Worm (Caenorhabditis elegans) whole organism, early embryonic: ENCODE measurements around the gene zgpa-1.
A peak's percentile ranks its signal among the peaks of the same experiment; 100 is the strongest.

Experiments used
- B0310.2 ChIP-seq: sonication (generic microtip); optimal IDR thresholded peaks from 2 replicates; lab custom pipeline; 2016; ENCODE audit warnings: mild to moderate bottlenecking, missing genetic modification characterization, missing compliant biosample characterization
- F13C5.2 ChIP-seq: sonication (generic microtip); optimal IDR thresholded peaks from 2 replicates; lab custom pipeline; 2017; ENCODE audit warnings: mild to moderate bottlenecking, missing genetic modification characterization, inconsistent platforms, missing compliant biosample characterization
- aly-1 ChIP-seq: sonication (generic microtip); optimal IDR thresholded peaks from 2 replicates; lab custom pipeline; 2016; ENCODE audit warnings: missing genetic modification characterization, missing compliant biosample characterization
- ama-1 ChIP-seq: fragments of 150-350 bp; optimal IDR thresholded peaks from 2 replicates; lab custom pipeline; 2014
- ceh-13 ChIP-seq: fragments of 200-800 bp; sonication (Bioruptor generic); optimal IDR thresholded peaks from 2 replicates; lab custom pipeline; 2018; ENCODE audit warnings: mild to moderate bottlenecking, missing genetic modification characterization, missing compliant biosample characterization
- ceh-36 ChIP-seq: sonication (generic microtip); optimal IDR thresholded peaks from 2 replicates; lab custom pipeline; 2016; ENCODE audit warnings: missing genetic modification characterization, inconsistent platforms, missing compliant biosample characterization
- ets-7 ChIP-seq: sonication (generic microtip); optimal IDR thresholded peaks from 2 replicates; lab custom pipeline; 2016; ENCODE audit warnings: missing genotype, missing genetic modification characterization, missing compliant biosample characterization
- flt-1 ChIP-seq: fragments of 200-800 bp; sonication (Bioruptor generic); IDR thresholded peaks from 2 replicates; pipeline ENCODE4 v1.3.6; 2022; ENCODE audit warnings: missing genetic modification characterization, missing compliant biosample characterization
- hmbx-1 ChIP-seq: sonication (generic microtip); optimal IDR thresholded peaks from 2 replicates; lab custom pipeline; 2016; ENCODE audit warnings: mild to moderate bottlenecking, missing genetic modification characterization, missing compliant biosample characterization
- hmg-4 ChIP-seq: fragments of 200-800 bp; sonication (Bioruptor generic); optimal IDR thresholded peaks from 2 replicates; lab custom pipeline; 2018; ENCODE audit warnings: mild to moderate bottlenecking, missing genetic modification characterization, missing compliant biosample characterization
- hnd-1 ChIP-seq: sonication (generic microtip); optimal IDR thresholded peaks from 2 replicates; lab custom pipeline; 2016; ENCODE audit warnings: missing genetic modification characterization, missing compliant biosample characterization
- pes-1 ChIP-seq: fragments of 200-800 bp; sonication (Bioruptor generic); IDR thresholded peaks from 2 replicates; pipeline ENCODE4 v1.3.6; 2022; ENCODE audit warnings: missing genetic modification reagents, missing genetic modification characterization, missing compliant biosample characterization
- scrt-1 ChIP-seq: fragments of 200-800 bp; sonication (Bioruptor generic); IDR thresholded peaks from 2 replicates; pipeline ENCODE4 v1.3.6; 2022; ENCODE audit warnings: missing genetic modification characterization, missing compliant biosample characterization
- sea-1 ChIP-seq: fragments of 200-800 bp; sonication (Bioruptor generic); conservative IDR thresholded peaks from 2 replicates; pipeline ENCODE4 v1.3.6; 2022; ENCODE audit warnings: missing genetic modification characterization, missing compliant biosample characterization
- tbx-11 ChIP-seq: fragments of 200-800 bp; sonication (Bioruptor generic); IDR thresholded peaks from 2 replicates; pipeline ENCODE4 v1.3.6; 2022; ENCODE audit warnings: missing genetic modification characterization, missing compliant biosample characterization
- tbx-37 ChIP-seq: fragments of 200-800 bp; sonication (Bioruptor generic); conservative IDR thresholded peaks from 2 replicates; pipeline ENCODE4 v1.3.6; 2022; ENCODE audit warnings: missing genetic modification reagents, missing genetic modification characterization, missing compliant biosample characterization
- tra-4 ChIP-seq: sonication (generic microtip); optimal IDR thresholded peaks from 2 replicates; lab custom pipeline; 2017; ENCODE audit warnings: missing genetic modification characterization, missing compliant biosample characterization

The zgpa-1 gene

DNA sequence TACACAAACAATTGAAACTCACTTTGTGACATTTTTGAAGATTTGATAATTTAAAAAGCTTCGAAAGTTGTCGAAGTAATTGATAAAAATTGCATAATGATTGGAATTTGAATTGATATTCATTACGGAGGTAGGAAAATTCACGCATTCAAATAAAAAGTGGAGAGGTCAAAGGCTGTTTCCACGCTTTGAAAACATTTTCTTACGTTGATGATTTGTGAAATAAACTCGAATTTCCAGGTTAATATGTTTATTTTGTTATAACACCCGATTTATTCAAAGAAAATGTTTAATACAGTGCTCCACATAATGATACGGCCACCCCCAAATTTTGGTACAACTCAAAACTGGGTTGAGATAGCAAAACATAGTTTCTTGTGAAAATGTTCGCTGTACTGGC lies 9.4 kb downstream of the zgpa-1 start, which contains the start of gene C33H5.16:
TSS of gene C33H5.16 (minus strand) at position 101 of the 400 bp plus-strand sequence.
- no peak for TF ChIP-seq aly-1 (tag; lab: Kevin White, UChicago)
- TF ChIP-seq tbx-37: no peak
- no peak for TF ChIP-seq hnd-1 (tag; lab: Kevin White, UChicago)
- no peak for TF ChIP-seq ama-1 (lab: Kevin White, UChicago)
- TF ChIP-seq hmg-4 (GFP tag; lab: Kevin White, UChicago): no peak
- no peak for TF ChIP-seq ceh-36 (tag; lab: Kevin White, UChicago)
- TF ChIP-seq tbx-11 (GFP tag; lab: Robert Waterston, UW): no peak
- TF ChIP-seq scrt-1 (GFP tag; lab: Robert Waterston, UW): no peak
- no peak for TF ChIP-seq B0310.2 (tag; lab: Kevin White, UChicago)
- TF ChIP-seq tra-4: no peak
- TF ChIP-seq pes-1: no peak
- no peak for TF ChIP-seq ets-7 (tag; lab: Kevin White, UChicago)

DNA sequence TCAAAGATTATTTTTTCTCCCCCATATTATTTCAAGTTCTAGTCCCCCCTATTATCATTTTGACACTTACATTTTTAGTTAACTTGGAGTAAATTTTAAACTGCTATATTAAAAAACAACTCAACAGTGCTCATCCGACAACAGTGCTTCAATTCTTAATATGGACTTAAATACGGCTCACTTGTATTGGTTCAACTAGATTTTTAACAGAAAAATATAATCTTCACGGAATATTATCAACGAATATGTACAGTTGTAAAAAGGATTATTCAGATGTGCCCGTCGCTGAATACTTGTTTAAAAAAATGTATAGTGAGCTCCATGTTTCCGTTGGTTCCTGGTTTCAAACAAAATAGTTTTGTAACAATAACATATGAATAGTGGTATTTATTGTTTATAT lies 12.3 kb downstream of the zgpa-1 start:
- TF ChIP-seq F13C5.2 (tag; lab: Kevin White, UChicago) (no peak), tbx-11 (GFP tag; lab: Robert Waterston, UW) (no peak), hnd-1 (tag; lab: Kevin White, UChicago) (no peak)

DNA sequence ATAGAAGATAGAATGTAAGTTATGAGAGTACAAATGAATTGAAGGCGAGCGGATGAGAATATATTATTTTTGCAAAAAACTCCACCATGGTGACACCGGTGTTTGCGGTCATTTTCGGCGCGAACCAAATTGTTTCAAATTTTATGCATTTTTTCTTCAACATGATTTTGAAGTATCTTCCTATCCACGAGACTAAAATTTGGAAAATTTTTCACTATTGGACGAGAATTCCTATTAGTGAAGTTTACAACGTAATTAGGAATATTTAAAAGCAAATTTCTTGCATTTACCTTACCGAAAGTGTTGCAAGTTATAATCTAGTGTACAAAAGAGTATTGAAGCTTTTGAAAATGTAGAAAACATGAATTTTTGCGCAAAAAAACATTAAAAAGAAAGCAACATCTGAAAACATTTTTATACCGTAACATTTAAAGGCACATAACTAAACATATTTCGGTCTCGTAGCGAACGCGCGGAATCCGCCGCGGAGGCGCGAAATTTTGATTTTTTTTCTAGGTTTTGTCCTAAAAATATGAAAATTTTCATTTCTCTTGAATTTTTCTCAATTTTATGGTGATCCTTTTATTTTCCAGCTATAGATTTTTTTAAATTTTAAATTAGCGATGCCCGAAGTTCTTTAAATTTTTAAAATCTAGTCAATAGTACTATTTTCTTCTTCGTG lies 16.0 kb downstream of the zgpa-1 start, which contains the start of gene sgo-1:
TSS of gene sgo-1 (minus strand) at position 51 of the 682 bp plus-strand sequence.
- TF ChIP-seq tbx-11 (GFP tag; lab: Robert Waterston, UW) (no peak), tra-4 (no peak), tbx-37 (no peak), sea-1 (no peak), B0310.2 (tag; lab: Kevin White, UChicago) (no peak), scrt-1 (GFP tag; lab: Robert Waterston, UW) (no peak), hnd-1 (tag; lab: Kevin White, UChicago) (no peak), aly-1 (tag; lab: Kevin White, UChicago) (no peak), ceh-13 (GFP tag; lab: Kevin White, UChicago) (no peak), flt-1 (GFP tag; lab: Robert Waterston, UW) (no peak), F13C5.2 (tag; lab: Kevin White, UChicago) (no peak), hmbx-1 (tag; lab: Kevin White, UChicago) (no peak), pes-1 (no peak), ceh-36 (tag; lab: Kevin White, UChicago) (no peak), hmg-4 (GFP tag; lab: Kevin White, UChicago) (no peak), ets-7 (tag; lab: Kevin White, UChicago) (no peak), ama-1 (lab: Kevin White, UChicago) (no peak)

DNA sequence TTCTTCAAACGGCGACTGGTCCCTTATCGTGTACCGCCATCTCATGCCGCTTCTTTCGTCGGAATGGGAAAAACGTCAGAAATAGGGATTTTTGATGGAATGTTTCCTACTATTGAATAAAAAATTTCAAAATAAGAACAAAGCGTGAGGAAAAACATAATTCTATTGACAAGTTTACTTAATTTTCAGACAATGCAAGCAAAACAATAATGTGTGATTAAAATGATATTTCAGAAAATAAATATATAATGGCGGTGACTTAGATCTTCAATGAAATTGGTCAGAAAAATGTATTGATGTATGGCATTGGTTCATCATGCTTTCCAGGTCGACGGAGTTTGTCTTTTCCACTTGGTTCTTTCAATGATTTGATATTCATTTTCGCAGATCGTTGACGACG lies 17.9 kb downstream of the zgpa-1 start, which contains the start of gene ntp-1:
TSS of gene ntp-1 (minus strand) at position 101 of the 400 bp plus-strand sequence.
- TF ChIP-seq hnd-1 (tag; lab: Kevin White, UChicago) (no peak), aly-1 (tag; lab: Kevin White, UChicago) (no peak), tbx-11 (GFP tag; lab: Robert Waterston, UW) (no peak), ceh-13 (GFP tag; lab: Kevin White, UChicago) (no peak), scrt-1 (GFP tag; lab: Robert Waterston, UW) (no peak), F13C5.2 (tag; lab: Kevin White, UChicago) (no peak), hmg-4 (GFP tag; lab: Kevin White, UChicago) (no peak), hmbx-1 (tag; lab: Kevin White, UChicago) (no peak), B0310.2 (tag; lab: Kevin White, UChicago) (no peak), tra-4 (no peak), sea-1 (no peak), ets-7 (tag; lab: Kevin White, UChicago) (no peak), tbx-37 (no peak), ama-1 (lab: Kevin White, UChicago) (no peak)

DNA sequence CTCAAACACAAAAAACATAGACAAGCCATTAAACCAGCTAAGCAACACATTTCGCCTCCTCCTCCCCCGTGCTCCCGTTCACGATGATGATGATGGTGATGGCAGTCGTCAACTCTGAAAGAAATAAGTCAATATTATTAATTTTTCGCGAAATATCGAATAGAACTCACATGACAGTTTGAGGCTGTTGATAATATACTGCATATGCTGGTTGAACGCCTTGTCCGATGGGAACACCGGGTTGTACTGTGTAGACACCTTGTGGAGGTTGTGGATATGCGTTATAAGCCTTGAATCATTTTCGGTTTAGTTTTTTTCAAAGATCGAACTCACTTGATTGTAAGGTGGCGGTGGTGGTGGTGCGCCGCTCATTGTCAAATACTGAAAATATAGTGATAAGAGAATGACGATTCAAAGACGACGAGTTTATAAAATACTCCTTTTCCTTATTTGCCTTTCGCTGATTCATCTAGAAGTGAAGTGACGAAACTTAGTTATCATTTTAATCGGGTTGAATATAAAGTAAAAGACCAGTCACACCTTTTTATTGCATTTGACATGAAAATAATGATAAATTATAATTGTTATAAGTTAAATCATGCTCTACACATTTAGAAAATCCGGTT lies 20.7 kb downstream of the zgpa-1 start, which contains the start of gene C33H5.13:
TSS of gene C33H5.13 (minus strand) at position 443 of the 626 bp plus-strand sequence.
- TF ChIP-seq hnd-1 (tag; lab: Kevin White, UChicago) (no peak), ama-1 (lab: Kevin White, UChicago) (no peak), hmbx-1 (tag; lab: Kevin White, UChicago) (no peak), aly-1 (tag; lab: Kevin White, UChicago) (no peak), tbx-11 (GFP tag; lab: Robert Waterston, UW) (no peak), ceh-36 (tag; lab: Kevin White, UChicago) (no peak), tra-4 (no peak)

DNA sequence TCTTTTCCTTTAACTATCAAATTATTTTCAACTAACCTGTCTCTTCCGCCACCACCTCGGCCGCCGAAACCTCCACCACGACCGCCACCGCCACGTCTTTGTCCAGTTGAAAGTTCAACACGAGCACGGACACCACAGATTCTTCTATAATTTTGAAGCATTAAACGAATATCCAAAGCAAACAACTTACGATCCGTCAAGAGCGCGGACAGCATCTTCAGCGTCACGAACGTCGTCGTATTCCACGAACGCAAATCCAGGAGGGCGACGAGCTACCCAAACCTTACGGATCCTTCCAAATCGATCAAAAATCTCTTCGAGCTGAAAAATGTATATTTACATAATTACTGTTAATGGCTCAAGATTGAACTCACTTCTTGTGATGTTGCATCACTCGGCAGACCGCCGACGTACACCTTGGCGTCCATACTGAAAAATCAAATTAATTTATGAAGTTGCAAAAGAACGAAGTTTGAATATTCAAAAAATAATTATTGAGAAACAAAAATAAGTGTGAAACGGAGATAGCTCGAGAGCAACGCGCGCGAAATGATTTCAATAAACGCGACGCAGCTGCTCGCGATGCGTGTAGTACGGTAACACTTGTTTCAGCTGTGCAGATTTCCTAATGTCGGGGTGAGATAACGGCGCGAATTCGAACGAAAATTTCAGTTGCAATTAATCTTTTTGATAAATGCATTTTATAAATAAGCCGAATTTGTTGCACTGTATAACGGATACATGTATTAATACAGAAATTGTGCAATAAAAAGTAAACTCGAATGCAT lies 21.6 kb downstream of the zgpa-1 start, which contains the start of gene rsp-6:
TSS of gene rsp-6 (minus strand) at position 429 of the 788 bp plus-strand sequence.
- peak; percentile 41 for TF ChIP-seq ama-1 (lab: Kevin White, UChicago)
- no peak for TF ChIP-seq ceh-13 (GFP tag; lab: Kevin White, UChicago)
- no peak for TF ChIP-seq ceh-36 (tag; lab: Kevin White, UChicago)
- TF ChIP-seq sea-1: no peak
- TF ChIP-seq F13C5.2 (tag; lab: Kevin White, UChicago): peak; percentile 84
- no peak for TF ChIP-seq pes-1
- no peak for TF ChIP-seq hnd-1 (tag; lab: Kevin White, UChicago)
